Fruit fly (Drosophila melanogaster) whole organism: ENCODE measurements around the gene Gr64d.

ENCODE experiments used
- CG8478 ChIP-seq: fragments of >200 bp; optimal IDR thresholded peaks from 2 replicates; lab custom pipeline; 2018; ENCODE audit warnings: inconsistent platforms
- Dll ChIP-seq: fragments of >200 bp; optimal IDR thresholded peaks from 2 replicates; lab custom pipeline; 2017
- EcR ChIP-seq, 2 experiments: fragments of >200 bp; optimal IDR thresholded peaks; 2 replicates each; lab custom pipeline; 2017; ENCODE audit warnings: missing biosample characterization in 2 of 2, missing genetic modification characterization in 2 of 2, missing genetic modification reagents in 2 of 2
- pan ChIP-seq: fragments of >200 bp; optimal IDR thresholded peaks from 2 replicates; lab custom pipeline; 2017
- psq ChIP-seq: fragments of >200 bp; optimal IDR thresholded peaks from 2 replicates; lab custom pipeline; 2017
- usp ChIP-seq: fragments of >200 bp; optimal IDR thresholded peaks from 2 replicates; lab custom pipeline; 2017; ENCODE audit warnings: missing biosample characterization, missing genetic modification characterization, mixed read lengths

dm6 chr3L:4046289-4046688, 14.4 kb downstream of the Gr64d start, which contains the start of gene CG1136:
- no peak for TF ChIP-seq psq
- TF ChIP-seq CG8478 (lab: Kevin White, UChicago), result no peak
- TF ChIP-seq usp (GFP tag; lab: Kevin White, UChicago), result no peak
- TF ChIP-seq pan (lab: Kevin White, UChicago), result no peak
- no peak for TF ChIP-seq Dll (lab: Kevin White, UChicago)
- TF ChIP-seq EcR (GFP tag; optimal IDR thresholded peaks at IDR 0.05; lab: Kevin White, UChicago), result no peak
